Worm (Caenorhabditis elegans) whole organism, L4 larva: Measurements from ENCODE around the gene T24G10.2.

Experiments used
- aly-2 ChIP-seq: sonication (generic microtip); optimal IDR thresholded peaks from 2 replicates; lab custom pipeline; 2018; ENCODE audit warnings: missing biosample characterization, missing genetic modification characterization
- arid-1 ChIP-seq: fragments of 200-800 bp; sonication (Bioruptor generic); conservative IDR thresholded peaks from 2 replicates; pipeline ENCODE4 v1.3.6; 2022; ENCODE audit warnings: missing genetic modification reagents, missing genetic modification characterization, missing compliant biosample characterization
- ceh-32 ChIP-seq: sonication (generic microtip); optimal IDR thresholded peaks from 2 replicates; lab custom pipeline; 2016; ENCODE audit warnings: mild to moderate bottlenecking, missing genetic modification characterization, missing compliant biosample characterization; ENCODE audit not compliant: poor library complexity
- ces-1 ChIP-seq: fragments of 150-350 bp; sonication (generic microtip); optimal IDR thresholded peaks from 4 replicates; lab custom pipeline; 2014; ENCODE audit warnings: missing biosample characterization, missing genetic modification reagents, missing genetic modification characterization
- hlh-30 ChIP-seq: sonication (generic microtip); optimal IDR thresholded peaks from 2 replicates; lab custom pipeline; 2017; ENCODE audit warnings: antibody characterized with exemption, mild to moderate bottlenecking, missing genetic modification characterization, missing compliant biosample characterization; ENCODE audit not compliant: insufficient read depth
- nhr-10 ChIP-seq: fragments of 150-350 bp; optimal IDR thresholded peaks from 2 replicates; lab custom pipeline; 2014; ENCODE audit warnings: missing biosample characterization, missing genetic modification characterization
- nhr-48 ChIP-seq: sonication (generic microtip); optimal IDR thresholded peaks from 2 replicates; lab custom pipeline; 2016; ENCODE audit warnings: mild to moderate bottlenecking, missing genetic modification characterization, missing compliant biosample characterization
- nhr-6 ChIP-seq: fragments of 150-350 bp; optimal IDR thresholded peaks from 2 replicates; lab custom pipeline; 2014; ENCODE audit warnings: missing biosample characterization, missing genetic modification characterization
- php-3 ChIP-seq: fragments of 200-800 bp; sonication (Bioruptor generic); IDR thresholded peaks from 2 replicates; pipeline ENCODE4 v1.3.6; 2022; ENCODE audit warnings: missing genetic modification reagents, missing genetic modification characterization, missing compliant biosample characterization

DNA sequence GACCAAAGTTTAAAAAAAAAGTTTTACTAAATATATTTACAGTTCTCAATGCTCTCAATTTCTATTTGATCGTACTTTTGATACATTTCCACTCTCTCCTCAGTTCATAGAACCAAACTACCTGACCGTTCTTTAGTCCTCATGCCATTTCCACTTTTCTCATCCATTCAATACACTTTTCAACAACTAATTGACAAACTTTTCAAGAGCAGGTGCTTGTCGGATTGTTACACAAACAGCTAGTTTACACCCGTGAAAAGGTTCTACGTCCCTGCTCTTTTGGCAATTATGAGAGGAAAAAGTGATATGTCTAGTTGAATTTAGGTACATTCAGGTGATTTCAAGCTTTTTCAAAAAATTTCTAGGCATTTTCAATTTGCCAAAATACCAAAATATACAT lies 24.6 kb downstream of the T24G10.2 start:
- TF ChIP-seq hlh-30 (tag; lab: Kevin White, UChicago) (no peak), aly-2 (tag; lab: Kevin White, UChicago) (no peak), ces-1 (no peak), nhr-48 (tag; lab: Kevin White, UChicago) (no peak), nhr-6 (tag; lab: Kevin White, UChicago) (no peak), arid-1 (GFP tag; lab: Robert Waterston, UW) (no peak), ceh-32 (no peak), nhr-10 (no peak), php-3 (GFP tag; lab: Robert Waterston, UW) (no peak)
